Worm (Caenorhabditis elegans) whole organism, early embryonic: ENCODE results near the gene B0228.1.

Source experiments
- B0310.2 ChIP-seq: sonication (generic microtip); optimal IDR thresholded peaks from 2 replicates; lab custom pipeline; 2016; ENCODE audit warnings: mild to moderate bottlenecking, missing genetic modification characterization, missing compliant biosample characterization
- F13C5.2 ChIP-seq: sonication (generic microtip); optimal IDR thresholded peaks from 2 replicates; lab custom pipeline; 2017; ENCODE audit warnings: mild to moderate bottlenecking, missing genetic modification characterization, inconsistent platforms, missing compliant biosample characterization
- ama-1 ChIP-seq: fragments of 150-350 bp; optimal IDR thresholded peaks from 2 replicates; lab custom pipeline; 2014
- ceh-36 ChIP-seq: sonication (generic microtip); optimal IDR thresholded peaks from 2 replicates; lab custom pipeline; 2016; ENCODE audit warnings: missing genetic modification characterization, inconsistent platforms, missing compliant biosample characterization
- flt-1 ChIP-seq: fragments of 200-800 bp; sonication (Bioruptor generic); IDR thresholded peaks from 2 replicates; pipeline ENCODE4 v1.3.6; 2022; ENCODE audit warnings: missing genetic modification characterization, missing compliant biosample characterization
- hmg-4 ChIP-seq: fragments of 200-800 bp; sonication (Bioruptor generic); optimal IDR thresholded peaks from 2 replicates; lab custom pipeline; 2018; ENCODE audit warnings: mild to moderate bottlenecking, missing genetic modification characterization, missing compliant biosample characterization
- scrt-1 ChIP-seq: fragments of 200-800 bp; sonication (Bioruptor generic); IDR thresholded peaks from 2 replicates; pipeline ENCODE4 v1.3.6; 2022; ENCODE audit warnings: missing genetic modification characterization, missing compliant biosample characterization
- sea-1 ChIP-seq: fragments of 200-800 bp; sonication (Bioruptor generic); conservative IDR thresholded peaks from 2 replicates; pipeline ENCODE4 v1.3.6; 2022; ENCODE audit warnings: missing genetic modification characterization, missing compliant biosample characterization
- tbx-11 ChIP-seq: fragments of 200-800 bp; sonication (Bioruptor generic); IDR thresholded peaks from 2 replicates; pipeline ENCODE4 v1.3.6; 2022; ENCODE audit warnings: missing genetic modification characterization, missing compliant biosample characterization
- tra-4 ChIP-seq: sonication (generic microtip); optimal IDR thresholded peaks from 2 replicates; lab custom pipeline; 2017; ENCODE audit warnings: missing genetic modification characterization, missing compliant biosample characterization

DNA sequence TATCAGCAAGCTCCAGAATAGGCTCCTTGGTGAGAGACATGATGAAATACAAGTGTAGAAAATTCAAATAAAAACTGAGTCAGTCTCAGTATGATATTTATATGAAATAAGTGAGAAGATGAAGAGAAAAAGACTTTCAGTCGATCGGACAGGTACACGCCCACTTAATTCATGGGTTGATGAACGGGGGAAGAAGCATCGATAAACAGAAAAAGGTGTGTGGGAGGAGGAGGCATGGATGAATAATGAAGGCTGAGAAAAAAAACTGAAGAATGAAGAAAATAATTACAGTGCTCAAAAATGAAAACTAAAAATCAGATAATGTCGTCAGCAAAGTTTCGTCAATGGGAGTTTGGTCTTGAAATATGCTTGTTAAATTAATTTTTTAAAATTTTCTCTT is 1.6 kb upstream of the B0228.1 start, which contains the start of gene trx-1:
- TF ChIP-seq scrt-1 (GFP tag; lab: Robert Waterston, UW) (no peak), F13C5.2 (tag; lab: Kevin White, UChicago) (no peak), hmg-4 (GFP tag; lab: Kevin White, UChicago) (no peak), tra-4 (no peak), ama-1 (lab: Kevin White, UChicago) (no peak), flt-1 (GFP tag; lab: Robert Waterston, UW) (no peak), ceh-36 (no peak), sea-1 (GFP tag; lab: Robert Waterston, UW) (no peak), B0310.2 (tag; lab: Kevin White, UChicago) (no peak), tbx-11 (GFP tag; lab: Robert Waterston, UW) (no peak)
